Fruit fly (Drosophila melanogaster) whole organism, embryonic: ENCODE data around the gene CG5968.

Experiments
- Atf-2 ChIP-seq: fragments of 200-800 bp; sonication (Bioruptor generic); optimal IDR thresholded peaks from 2 replicates; lab custom pipeline; 2016; ENCODE audit warnings: missing biosample characterization, missing genetic modification characterization
- Bdp1 ChIP-seq: fragments of 200-800 bp; sonication (Bioruptor generic); optimal IDR thresholded peaks from 3 replicates; lab custom pipeline; 2016; ENCODE audit warnings: missing biosample characterization, missing genetic modification characterization
- CG10321 ChIP-seq: fragments of 200-800 bp; sonication (Bioruptor generic); IDR thresholded peaks from 2 replicates; pipeline ENCODE4 v1.3.6; 2022; ENCODE audit warnings: missing biosample characterization, missing genetic modification characterization
- CG11093 ChIP-seq: fragments of 200-800 bp; sonication (Bioruptor generic); IDR thresholded peaks from 3 replicates; pipeline ENCODE4 v1.3.6; 2022; ENCODE audit warnings: missing biosample characterization, missing genetic modification characterization
- CG11456 ChIP-seq: fragments of 200-800 bp; sonication (Bioruptor generic); IDR thresholded peaks from 3 replicates; pipeline ENCODE4 v1.3.6; 2022; ENCODE audit warnings: missing biosample characterization, missing genetic modification characterization
- CG13624 ChIP-seq: fragments of 200-800 bp; sonication (Bioruptor generic); optimal IDR thresholded peaks from 2 replicates; lab custom pipeline; 2016; ENCODE audit warnings: missing biosample characterization, missing genetic modification characterization
- CG17829 ChIP-seq: fragments of 200-800 bp; optimal IDR thresholded peaks from 2 replicates; lab custom pipeline; 2019; ENCODE audit warnings: missing biosample characterization, mild to moderate bottlenecking, missing genetic modification characterization, moderate library complexity
- CG32772 ChIP-seq: fragments of 200-800 bp; sonication (Bioruptor generic); IDR thresholded peaks from 2 replicates; pipeline ENCODE4 v1.3.6; 2022; ENCODE audit warnings: missing biosample characterization, missing genetic modification characterization
- CG6272 ChIP-seq: fragments of 200-800 bp; sonication (Bioruptor generic); IDR thresholded peaks from 2 replicates; pipeline ENCODE4 v1.3.6; 2022; ENCODE audit warnings: missing biosample characterization, missing genetic modification characterization
- CG6654 ChIP-seq: fragments of 200-800 bp; sonication (Bioruptor generic); optimal IDR thresholded peaks from 2 replicates; lab custom pipeline; 2017; ENCODE audit warnings: missing biosample characterization, mild to moderate bottlenecking, missing genetic modification characterization
- CG6791 ChIP-seq: fragments of 200-800 bp; sonication (Bioruptor generic); IDR thresholded peaks from 3 replicates; pipeline ENCODE4 v1.3.6; 2022; ENCODE audit warnings: missing biosample characterization, missing genetic modification characterization; ENCODE audit not compliant: partially characterized antibody
- CG6854 ChIP-seq: fragments of 200-800 bp; sonication (Bioruptor generic); optimal IDR thresholded peaks from 3 replicates; lab custom pipeline; 2017; ENCODE audit warnings: missing biosample characterization, mild to moderate bottlenecking, missing genetic modification characterization
- CG7987 ChIP-seq: fragments of 200-800 bp; sonication (Bioruptor generic); optimal IDR thresholded peaks from 2 replicates; lab custom pipeline; 2018; ENCODE audit warnings: missing biosample characterization, mild to moderate bottlenecking, missing genetic modification characterization, moderate library complexity
- CG8089 ChIP-seq: fragments of 200-800 bp; sonication (Bioruptor generic); optimal IDR thresholded peaks from 3 replicates; lab custom pipeline; 2016; ENCODE audit warnings: missing biosample characterization, missing genetic modification characterization
- CHES-1-like ChIP-seq: fragments of 200-800 bp; sonication (Bioruptor generic); optimal IDR thresholded peaks from 2 replicates; lab custom pipeline; 2016; ENCODE audit warnings: missing biosample characterization, missing genetic modification characterization
- Camta ChIP-seq: fragments of 200-800 bp; sonication (Bioruptor generic); optimal IDR thresholded peaks from 2 replicates; lab custom pipeline; 2016; ENCODE audit warnings: missing biosample characterization, missing genetic modification characterization
- D19A ChIP-seq: fragments of 200-800 bp; optimal IDR thresholded peaks from 3 replicates; lab custom pipeline; 2019; ENCODE audit warnings: missing biosample characterization, mild to moderate bottlenecking, missing genetic modification characterization, moderate library complexity
- Dad ChIP-seq: fragments of 200-800 bp; sonication (Bioruptor generic); optimal IDR thresholded peaks from 3 replicates; lab custom pipeline; 2016; ENCODE audit warnings: missing biosample characterization, missing genetic modification characterization
- Dfd ChIP-seq, 2 experiments: fragments of >200 bp; optimal IDR thresholded peaks; 2 replicates each; lab custom pipeline; 2017; ENCODE audit warnings: missing biosample characterization in 2 of 2, missing genetic modification characterization in 2 of 2
- Eip74EF ChIP-seq, 2 experiments: fragments of 200-800 bp in 1 of 2; fragments of >200 bp in 1 of 2; sonication (Bioruptor generic) in 1 of 2; optimal IDR thresholded peaks; 2 replicates each; lab custom pipeline; 2017 to 2019; ENCODE audit warnings: missing biosample characterization in 2 of 2, missing genetic modification characterization in 2 of 2, mild to moderate bottlenecking in 1 of 2, moderate library complexity in 1 of 2
- Elba2 ChIP-seq: fragments of 200-800 bp; sonication (Bioruptor generic); optimal IDR thresholded peaks from 3 replicates; lab custom pipeline; 2016; ENCODE audit warnings: missing biosample characterization, missing genetic modification characterization
- HHEX ChIP-seq: fragments of 200-800 bp; sonication (Bioruptor generic); optimal IDR thresholded peaks from 3 replicates; lab custom pipeline; 2017; ENCODE audit warnings: missing biosample characterization, mild to moderate bottlenecking, missing genetic modification characterization, missing genetic modification reagents
- Mrtf ChIP-seq: fragments of 200-800 bp; sonication (Bioruptor generic); IDR thresholded peaks from 3 replicates; pipeline ENCODE4 v1.3.6; 2022; ENCODE audit warnings: missing biosample characterization, missing genetic modification characterization
- NK7.1 ChIP-seq: fragments of 200-800 bp; sonication (Bioruptor generic); optimal IDR thresholded peaks from 3 replicates; lab custom pipeline; 2016; ENCODE audit warnings: missing biosample characterization, missing genetic modification characterization
- Oaz ChIP-seq: fragments of 200-800 bp; sonication (Bioruptor generic); IDR thresholded peaks from 2 replicates; pipeline ENCODE4 v1.3.6; 2022; ENCODE audit warnings: missing biosample characterization, missing genetic modification characterization
- Ravus ChIP-seq: fragments of 200-800 bp; sonication (Bioruptor generic); IDR thresholded peaks from 2 replicates; pipeline ENCODE4 v1.3.6; 2022; ENCODE audit warnings: missing biosample characterization, missing genetic modification characterization
- Scr ChIP-seq: fragments of 200-800 bp; sonication (Bioruptor generic); IDR thresholded peaks from 2 replicates; pipeline ENCODE4 v1.3.6; 2022; ENCODE audit warnings: missing biosample characterization, missing genetic modification characterization; ENCODE audit not compliant: partially characterized antibody
- Usf ChIP-seq: fragments of 200-800 bp; sonication (Bioruptor generic); optimal IDR thresholded peaks from 2 replicates; lab custom pipeline; 2017; ENCODE audit warnings: missing genotype, missing biosample characterization, missing genetic modification characterization
- ap ChIP-seq: fragments of 200-800 bp; sonication (Bioruptor generic); IDR thresholded peaks from 2 replicates; pipeline ENCODE4 v1.3.6; 2022; ENCODE audit warnings: missing biosample characterization, missing genetic modification characterization
- az2 ChIP-seq: fragments of 200-800 bp; sonication (Bioruptor generic); optimal IDR thresholded peaks from 3 replicates; lab custom pipeline; 2016; ENCODE audit warnings: missing biosample characterization, missing genetic modification characterization
- bcd ChIP-seq: fragments of 200-800 bp; sonication (Bioruptor generic); optimal IDR thresholded peaks from 2 replicates; lab custom pipeline; 2017; ENCODE audit warnings: missing biosample characterization, mild to moderate bottlenecking, missing genetic modification characterization
- cato ChIP-seq: fragments of 200-800 bp; sonication (Bioruptor generic); optimal IDR thresholded peaks from 2 replicates; lab custom pipeline; 2016; ENCODE audit warnings: missing biosample characterization, missing genetic modification characterization, borderline replicate concordance
- dysf ChIP-seq: fragments of 200-800 bp; sonication (Bioruptor generic); IDR thresholded peaks from 3 replicates; pipeline ENCODE4 v1.3.6; 2022; ENCODE audit warnings: missing biosample characterization, missing genetic modification characterization
- fd102C ChIP-seq: fragments of 200-800 bp; sonication (Bioruptor generic); optimal IDR thresholded peaks from 2 replicates; lab custom pipeline; 2018; ENCODE audit warnings: missing biosample characterization, mild to moderate bottlenecking, missing genetic modification characterization, moderate library complexity
- grn ChIP-seq: fragments of 200-800 bp; sonication (Bioruptor generic); optimal IDR thresholded peaks from 3 replicates; lab custom pipeline; 2017; ENCODE audit warnings: missing biosample characterization, missing genetic modification characterization
- gsb-n ChIP-seq: fragments of 200-800 bp; sonication (Bioruptor generic); optimal IDR thresholded peaks from 3 replicates; lab custom pipeline; 2018; ENCODE audit warnings: missing biosample characterization, mild to moderate bottlenecking, missing genetic modification characterization
- hbn ChIP-seq: fragments of 200-800 bp; sonication (Bioruptor generic); IDR thresholded peaks from 2 replicates; pipeline ENCODE4 v1.3.6; 2022; ENCODE audit warnings: missing biosample characterization, missing genetic modification characterization; ENCODE audit not compliant: partially characterized antibody
- lmd ChIP-seq: fragments of 200-800 bp; sonication (Bioruptor generic); IDR thresholded peaks from 2 replicates; pipeline ENCODE4 v1.3.6; 2022; ENCODE audit warnings: missing biosample characterization, missing genetic modification characterization
- nom ChIP-seq: fragments of 200-800 bp; sonication (Bioruptor generic); optimal IDR thresholded peaks from 2 replicates; lab custom pipeline; 2017; ENCODE audit warnings: missing biosample characterization, missing genetic modification characterization, mild to moderate bottlenecking, moderate library complexity, missing genetic modification reagents
- pan ChIP-seq, 4 experiments: fragments of >200 bp in 3 of 4; fragments of 200-800 bp in 1 of 4; sonication (Bioruptor generic) in 1 of 4; optimal IDR thresholded peaks in 3 of 4; IDR thresholded peaks in 1 of 4; 2 replicates each; pipeline versions ENCODE4 v1.3.6 to Lab custom; 2017 to 2022; ENCODE audit warnings: missing biosample characterization in 2 of 4, missing genetic modification characterization in 2 of 4, mixed read lengths in 1 of 4
- phol ChIP-seq: fragments of 200-800 bp; sonication (Bioruptor generic); optimal IDR thresholded peaks from 3 replicates; lab custom pipeline; 2018; ENCODE audit warnings: missing biosample characterization, mild to moderate bottlenecking, missing genetic modification characterization, moderate library complexity
- row ChIP-seq: fragments of 200-800 bp; sonication (Bioruptor generic); IDR thresholded peaks from 3 replicates; pipeline ENCODE4 v1.3.6; 2022; ENCODE audit warnings: missing biosample characterization, missing genetic modification characterization
- run ChIP-seq: fragments of 200-800 bp; sonication (Bioruptor generic); optimal IDR thresholded peaks from 3 replicates; lab custom pipeline; 2018; ENCODE audit warnings: missing biosample characterization, mild to moderate bottlenecking, missing genetic modification characterization
- sc ChIP-seq, 3 experiments: fragments of >200 bp in 2 of 3; fragments of 200-800 bp in 1 of 3; sonication (Bioruptor generic) in 1 of 3; optimal IDR thresholded peaks; 2 replicates in 2 of 3; 3 replicates in 1 of 3; lab custom pipeline; 2017; ENCODE audit warnings: mild to moderate bottlenecking in 1 of 3, missing biosample characterization in 1 of 3, missing genetic modification characterization in 1 of 3, missing genetic modification reagents in 1 of 3
- slp2 ChIP-seq: fragments of 200-800 bp; sonication (Bioruptor generic); optimal IDR thresholded peaks from 2 replicates; lab custom pipeline; 2016; ENCODE audit warnings: missing biosample characterization, missing genetic modification characterization
- toy ChIP-seq: fragments of 200-800 bp; sonication (Bioruptor generic); IDR thresholded peaks from 2 replicates; pipeline ENCODE4 v1.3.6; 2022; ENCODE audit warnings: missing biosample characterization, missing genetic modification characterization
- zfh1 ChIP-seq: fragments of 200-800 bp; sonication (Bioruptor generic); IDR thresholded peaks from 3 replicates; pipeline ENCODE4 v1.3.6; 2022; ENCODE audit warnings: missing biosample characterization, missing genetic modification characterization

CG5968 gene

dm6 chr2L:16597798-16598737 is 48.3 kb upstream of the CG5968 start (continued):
- no peak for TF ChIP-seq CG6272 (GFP tag; lab: Robert Waterston, UW)
- peak; percentile 68 for TF ChIP-seq phol (tag; lab: Kevin White, UChicago)
- no peak for TF ChIP-seq HHEX
- peak; percentile 66 for TF ChIP-seq CG17829 (tag; lab: Kevin White, UChicago)
- TF ChIP-seq pan (optimal IDR thresholded peaks at IDR 0.05; lab: Kevin White, UChicago) = no peak
- peak in 1 of 2 experiments; percentile 17 for TF ChIP-seq pan (GFP tag; optimal IDR thresholded peaks at IDR 0.05 in 1 of 2, IDR thresholded peaks at IDR 0.05 in 1 of 2)
- TF ChIP-seq Scr (GFP tag; lab: Robert Waterston, UW) = no peak
- TF ChIP-seq row = peak; percentile 55
- peak; percentile 40; the same call in 1 of the 2 replicates for TF ChIP-seq ap (GFP tag; lab: Robert Waterston, UW)
- no peak for TF ChIP-seq CHES-1-like (GFP tag; lab: Kevin White, UChicago)
- TF ChIP-seq Eip74EF (GFP tag; optimal IDR thresholded peaks at IDR 0.05; lab: Kevin White, UChicago) = peak in 1 of 2 experiments; percentile 31
- no peak for TF ChIP-seq CG13624 (GFP tag; lab: Kevin White, UChicago)
- peak; percentile 6 for TF ChIP-seq Bdp1 (GFP tag; lab: Kevin White, UChicago)
- TF ChIP-seq CG32772 (GFP tag; lab: Robert Waterston, UW) = peak; percentile 47; the same call in 1 of the 2 replicates
- no peak; the same call in 2 of the 3 replicates for TF ChIP-seq dysf
- TF ChIP-seq cato (GFP tag; lab: Kevin White, UChicago) = peak; percentile 16
- peak; percentile 53 for TF ChIP-seq CG8089
- no peak for TF ChIP-seq CG6654
- no peak for TF ChIP-seq NK7.1
- TF ChIP-seq grn (GFP tag; lab: Kevin White, UChicago) = no peak
- peak; percentile 64; the same call in 2 of the 3 replicates for TF ChIP-seq Mrtf (GFP tag; lab: Robert Waterston, UW)
- TF ChIP-seq CG11456 (GFP tag; lab: Robert Waterston, UW) = no peak
- TF ChIP-seq nom (GFP tag; lab: Kevin White, UChicago) = peak; percentile 87
- no peak for TF ChIP-seq CG10321 (GFP tag; lab: Robert Waterston, UW)
- peak; percentile 13 for TF ChIP-seq bcd (GFP tag; lab: Kevin White, UChicago)
- no peak for TF ChIP-seq CG11093
- TF ChIP-seq Usf (GFP tag; lab: Kevin White, UChicago) = no peak
- no peak for TF ChIP-seq Ravus
- TF ChIP-seq hbn = no peak
- no peak for TF ChIP-seq Dfd (GFP tag; optimal IDR thresholded peaks at IDR 0.05; lab: Kevin White, UChicago)
- no peak for TF ChIP-seq CG6791 (GFP tag; lab: Robert Waterston, UW)
- TF ChIP-seq D19A (tag; lab: Kevin White, UChicago) = peak; percentile 53
- no peak for TF ChIP-seq slp2
- no peak for TF ChIP-seq toy
- peak; percentile 82 for TF ChIP-seq zfh1 (GFP tag; lab: Robert Waterston, UW)
- TF ChIP-seq fd102C (GFP tag; lab: Kevin White, UChicago) = no peak
- TF ChIP-seq sc (optimal IDR thresholded peaks at IDR 0.05; lab: Kevin White, UChicago) = no peak
- peak; percentile 55 for TF ChIP-seq sc (GFP tag; optimal IDR thresholded peaks at IDR 0.05; lab: Kevin White, UChicago)
- peak; percentile 52; the same call in 1 of the 2 replicates for TF ChIP-seq lmd
- TF ChIP-seq Elba2 (GFP tag; lab: Kevin White, UChicago) = no peak
- TF ChIP-seq Camta (GFP tag; lab: Kevin White, UChicago) = peak; percentile 28
- peak; percentile 69 for TF ChIP-seq az2 (GFP tag; lab: Kevin White, UChicago)
- peak; percentile 74 for TF ChIP-seq gsb-n (tag; lab: Kevin White, UChicago)
- no peak for TF ChIP-seq CG6854 (GFP tag; lab: Kevin White, UChicago)
- no peak for TF ChIP-seq CG7987
- TF ChIP-seq Dad (GFP tag; lab: Kevin White, UChicago) = no peak
- TF ChIP-seq run (tag; lab: Kevin White, UChicago) = no peak
- TF ChIP-seq Atf-2 (GFP tag; lab: Kevin White, UChicago) = peak; percentile 29
- TF ChIP-seq Oaz (GFP tag; lab: Robert Waterston, UW) = no peak
